Worm (Caenorhabditis elegans): Measurements from ENCODE around the gene tomm-70.

Gene tomm-70

ce11 chrIII:8754682-8755081 is at the start of gene tomm-70:
tomm-70 (minus strand) TSS chrIII:8754750.
- TF ChIP-seq hnd-1 (tag; optimal IDR thresholded peaks at IDR 0.05) (no peak), ama-1 (optimal IDR thresholded peaks at IDR 0.05) (no peak), ceh-13 (GFP tag; optimal IDR thresholded peaks at IDR 0.05) (no peak), scrt-1 (GFP tag; IDR thresholded peaks at IDR 0.05) (no peak), tra-4 (tag; optimal IDR thresholded peaks at IDR 0.05) (no peak), B0310.2 (tag; optimal IDR thresholded peaks at IDR 0.05) (no peak), tbx-37 (GFP tag; conservative IDR thresholded peaks at IDR 0.05) (no peak), tbx-11 (GFP tag; IDR thresholded peaks at IDR 0.05) (no peak), hmg-4 (GFP tag; optimal IDR thresholded peaks at IDR 0.05) (no peak)

- TF ChIP-seq B0310.2 (tag; optimal IDR thresholded peaks at IDR 0.05) (no peak), scrt-1 (GFP tag; IDR thresholded peaks at IDR 0.05) (0 out of 2 replicates have a peak, but pooled peaks have one; percentile 15), tbx-11 (GFP tag; IDR thresholded peaks at IDR 0.05) (no peak), tbx-37 (GFP tag; conservative IDR thresholded peaks at IDR 0.05) (0 out of 2 replicates have a peak, but pooled peaks have one; percentile 23), hnd-1 (tag; optimal IDR thresholded peaks at IDR 0.05) (no peak), pes-1 (GFP tag; IDR thresholded peaks at IDR 0.05) (peak; percentile 61), hmg-4 (GFP tag; optimal IDR thresholded peaks at IDR 0.05) (peak; percentile 85), ama-1 (optimal IDR thresholded peaks at IDR 0.05) (no peak), tra-4 (tag; optimal IDR thresholded peaks at IDR 0.05) (no peak), ceh-13 (GFP tag; optimal IDR thresholded peaks at IDR 0.05) (no peak), ets-7 (tag; optimal IDR thresholded peaks at IDR 0.05) (no peak), F13C5.2 (tag; optimal IDR thresholded peaks at IDR 0.05) (no peak), sea-1 (GFP tag; conservative IDR thresholded peaks at IDR 0.05) (no peak), ceh-36 (tag; optimal IDR thresholded peaks at IDR 0.05) (no peak), hmbx-1 (tag; optimal IDR thresholded peaks at IDR 0.05) (no peak), aly-1 (tag; optimal IDR thresholded peaks at IDR 0.05) (peak; percentile 56), flt-1 (GFP tag; IDR thresholded peaks at IDR 0.05) (peak; percentile 51)
Observed at ce11 chrIII:8801864-8802818, 47.6 kb upstream of the tomm-70 start.

- TF ChIP-seq ceh-13 (GFP tag; optimal IDR thresholded peaks at IDR 0.05): no peak
- TF ChIP-seq sea-1 (GFP tag; conservative IDR thresholded peaks at IDR 0.05): peak; percentile 29; the same call in 1 of the 2 replicates
- TF ChIP-seq tbx-11 (GFP tag; IDR thresholded peaks at IDR 0.05): 0 out of 2 replicates have a peak, but pooled peaks have one; percentile 22
Observed at ce11 chrIII:8801352-8801863, 46.9 kb upstream of the tomm-70 start.

ce11 chrIII:8800796-8801083 is 46.2 kb upstream of the tomm-70 start:
- no peak for TF ChIP-seq scrt-1 (GFP tag; IDR thresholded peaks at IDR 0.05)
- TF ChIP-seq aly-1 (tag; optimal IDR thresholded peaks at IDR 0.05): no peak
- TF ChIP-seq pes-1 (GFP tag; IDR thresholded peaks at IDR 0.05): no peak
- TF ChIP-seq ceh-36 (tag; optimal IDR thresholded peaks at IDR 0.05): no peak
- TF ChIP-seq ceh-13 (GFP tag; optimal IDR thresholded peaks at IDR 0.05): no peak
- no peak for TF ChIP-seq flt-1 (GFP tag; IDR thresholded peaks at IDR 0.05)
- no peak for TF ChIP-seq ets-7 (tag; optimal IDR thresholded peaks at IDR 0.05)
- TF ChIP-seq F13C5.2 (tag; optimal IDR thresholded peaks at IDR 0.05): no peak
- TF ChIP-seq hmg-4 (GFP tag; optimal IDR thresholded peaks at IDR 0.05): no peak
- no peak for TF ChIP-seq ama-1 (optimal IDR thresholded peaks at IDR 0.05)
- no peak for TF ChIP-seq B0310.2 (tag; optimal IDR thresholded peaks at IDR 0.05)
- no peak for TF ChIP-seq hmbx-1 (tag; optimal IDR thresholded peaks at IDR 0.05)
- TF ChIP-seq hnd-1 (tag; optimal IDR thresholded peaks at IDR 0.05): no peak
- TF ChIP-seq sea-1 (GFP tag; conservative IDR thresholded peaks at IDR 0.05): no peak
- no peak for TF ChIP-seq tbx-11 (GFP tag; IDR thresholded peaks at IDR 0.05)
- no peak for TF ChIP-seq tra-4 (tag; optimal IDR thresholded peaks at IDR 0.05)
- TF ChIP-seq tbx-37 (GFP tag; conservative IDR thresholded peaks at IDR 0.05): no peak

ce11 chrIII:8799964-8800795 is 45.6 kb upstream of the tomm-70 start, which contains the start of gene F54F2.6:
F54F2.6 (minus strand) TSS chrIII:8800701.
- no peak for TF ChIP-seq ceh-36 (tag; optimal IDR thresholded peaks at IDR 0.05)
- TF ChIP-seq F13C5.2 (tag; optimal IDR thresholded peaks at IDR 0.05): peak; percentile 0
- no peak for TF ChIP-seq ceh-13 (GFP tag; optimal IDR thresholded peaks at IDR 0.05)
- no peak for TF ChIP-seq tra-4 (tag; optimal IDR thresholded peaks at IDR 0.05)
- TF ChIP-seq hmg-4 (GFP tag; optimal IDR thresholded peaks at IDR 0.05): peak; percentile 63
- no peak for TF ChIP-seq ets-7 (tag; optimal IDR thresholded peaks at IDR 0.05)
- TF ChIP-seq B0310.2 (tag; optimal IDR thresholded peaks at IDR 0.05): peak; percentile 14
- TF ChIP-seq pes-1 (GFP tag; IDR thresholded peaks at IDR 0.05): 0 out of 2 replicates have a peak, but pooled peaks have one; percentile 48
- no peak for TF ChIP-seq aly-1 (tag; optimal IDR thresholded peaks at IDR 0.05)
- no peak for TF ChIP-seq sea-1 (GFP tag; conservative IDR thresholded peaks at IDR 0.05)
- TF ChIP-seq flt-1 (GFP tag; IDR thresholded peaks at IDR 0.05): peak; percentile 0
- TF ChIP-seq hnd-1 (tag; optimal IDR thresholded peaks at IDR 0.05): no peak
- TF ChIP-seq tbx-11 (GFP tag; IDR thresholded peaks at IDR 0.05): no peak
- no peak for TF ChIP-seq ama-1 (optimal IDR thresholded peaks at IDR 0.05)

ce11 chrIII:8797211-8797733 is 42.7 kb upstream of the tomm-70 start:
- TF ChIP-seq hmg-4 (GFP tag; optimal IDR thresholded peaks at IDR 0.05) (peak; percentile 57), tra-4 (tag; optimal IDR thresholded peaks at IDR 0.05) (no peak)
